Comparison of ENCODE assay signal across 1 fruit fly cellular context in genomic region chr2L:2759654-2760053, dm6.
TF ChIP-seq lines count a peak whose summit lies in the region.

TSS of gene HemK2 (minus strand) at chr2L:2759677.
TSS of gene Snapin (minus strand) at chr2L:2759677.
TSS of gene Tnpo-SR (plus strand) at chr2L:2759924.

TF ChIP-seq in whole organism, embryonic, 481 proteins besides CTCF, POLR2A, EP300 and RAD21 (continued from another document and continues in another):
- TF ChIP-seq NK7.1 (GFP tag; optimal IDR thresholded peaks at IDR 0.05; lab: Kevin White, UChicago): peak; percentile 57
- peak; percentile 80 for TF ChIP-seq tup (GFP tag; optimal IDR thresholded peaks at IDR 0.05; lab: Kevin White, UChicago)
- TF ChIP-seq Usf (GFP tag; optimal IDR thresholded peaks at IDR 0.05; lab: Kevin White, UChicago): peak; percentile 82
- peak; percentile 79 for TF ChIP-seq CG5953 (GFP tag; IDR thresholded peaks at IDR 0.05; lab: Robert Waterston, UW)
- peak; percentile 82 for TF ChIP-seq CG13123 (GFP tag; optimal IDR thresholded peaks at IDR 0.05; lab: Kevin White, UChicago)
- TF ChIP-seq Atf-2 (GFP tag; optimal IDR thresholded peaks at IDR 0.05; lab: Kevin White, UChicago): peak; percentile 67
- peak; percentile 60; the same call in 1 of the 2 replicates for TF ChIP-seq Lim3 (GFP tag; IDR thresholded peaks at IDR 0.05; lab: Robert Waterston, UW)
- no peak for TF ChIP-seq jing (GFP tag; optimal IDR thresholded peaks at IDR 0.05; lab: Kevin White, UChicago)
- peak; percentile 67 for TF ChIP-seq psq (GFP tag; optimal IDR thresholded peaks at IDR 0.05; lab: Kevin White, UChicago)
- TF ChIP-seq Atf6 (GFP tag; IDR thresholded peaks at IDR 0.05; lab: Robert Waterston, UW): peak; percentile 88
- TF ChIP-seq CG9817 (tag; optimal IDR thresholded peaks at IDR 0.05; lab: Kevin White, UChicago): peak; percentile 94
- peak; percentile 89 for TF ChIP-seq CG13296 (GFP tag; optimal IDR thresholded peaks at IDR 0.05; lab: Kevin White, UChicago)
- TF ChIP-seq CG9609 (GFP tag; optimal IDR thresholded peaks at IDR 0.05; lab: Kevin White, UChicago): peak; percentile 72
- TF ChIP-seq CG34224 (GFP tag; IDR thresholded peaks at IDR 0.05; lab: Robert Waterston, UW; ENCODE audit: partially characterized antibody): peak; percentile 97
- peak; percentile 89 for TF ChIP-seq CG14050 (GFP tag; IDR thresholded peaks at IDR 0.05; lab: Robert Waterston, UW)
- peak; percentile 84 for TF ChIP-seq CG33557 (GFP tag; optimal IDR thresholded peaks at IDR 0.05; lab: Kevin White, UChicago)
- peak; percentile 88 for TF ChIP-seq esg (GFP tag; conservative IDR thresholded peaks at IDR 0.05; lab: Robert Waterston, UW)
- TF ChIP-seq CG1647 (GFP tag; optimal IDR thresholded peaks at IDR 0.05; lab: Kevin White, UChicago): peak; percentile 90
- TF ChIP-seq CG9932 (GFP tag; IDR thresholded peaks at IDR 0.05; lab: Robert Waterston, UW): peak; percentile 97
- peak; percentile 96 for TF ChIP-seq CG2120 (GFP tag; optimal IDR thresholded peaks at IDR 0.05; lab: Kevin White, UChicago)
- peak; percentile 86 for TF ChIP-seq CG8290 (GFP tag; optimal IDR thresholded peaks at IDR 0.05; lab: Kevin White, UChicago)
- TF ChIP-seq CG8290 (tag; optimal IDR thresholded peaks at IDR 0.05; lab: Kevin White, UChicago): peak; percentile 83 to 92
- TF ChIP-seq CG12391 (tag; optimal IDR thresholded peaks at IDR 0.05; lab: Kevin White, UChicago): peak; percentile 96
- no peak for TF ChIP-seq Jarid2 (GFP tag; optimal IDR thresholded peaks at IDR 0.05; lab: Kevin White, UChicago)
- TF ChIP-seq CG16815 (GFP tag; optimal IDR thresholded peaks at IDR 0.05; lab: Kevin White, UChicago): peak; percentile 85
- peak; percentile 97 for TF ChIP-seq hbn (GFP tag; IDR thresholded peaks at IDR 0.05; lab: Robert Waterston, UW; ENCODE audit: partially characterized antibody)
- peak; percentile 94 for TF ChIP-seq Xbp1 (GFP tag; optimal IDR thresholded peaks at IDR 0.05; lab: Kevin White, UChicago)
- TF ChIP-seq CG1602 (GFP tag; optimal IDR thresholded peaks at IDR 0.05; lab: Kevin White, UChicago): peak; percentile 92
- peak; percentile 89 for TF ChIP-seq tin (GFP tag; optimal IDR thresholded peaks at IDR 0.05; lab: Kevin White, UChicago)
- TF ChIP-seq hb (GFP tag; IDR thresholded peaks at IDR 0.05; lab: Robert Waterston, UW; ENCODE audit: partially characterized antibody): peak; percentile 93
- peak in 1 of 3 experiments; percentile 88 for TF ChIP-seq lola (GFP tag; optimal IDR thresholded peaks at IDR 0.05; lab: Kevin White, UChicago)
- peak; percentile 79 for TF ChIP-seq Sox100B (GFP tag; optimal IDR thresholded peaks at IDR 0.05; lab: Kevin White, UChicago)
- TF ChIP-seq Dref (GFP tag; IDR thresholded peaks at IDR 0.05; lab: Robert Waterston, UW): peak; percentile 80
- TF ChIP-seq unpg (GFP tag; optimal IDR thresholded peaks at IDR 0.05; lab: Kevin White, UChicago): peak; percentile 91
- peak; percentile 87 for TF ChIP-seq gsb-n (tag; optimal IDR thresholded peaks at IDR 0.05; lab: Kevin White, UChicago)
- TF ChIP-seq CG17361 (GFP tag; IDR thresholded peaks at IDR 0.05; lab: Robert Waterston, UW): peak; percentile 94
- TF ChIP-seq ERR (GFP tag; optimal IDR thresholded peaks at IDR 0.05; lab: Kevin White, UChicago): peak; percentile 81
- peak; percentile 72 for TF ChIP-seq E2f2 (GFP tag; IDR thresholded peaks at IDR 0.05; lab: Robert Waterston, UW)
- TF ChIP-seq CG1603 (tag; optimal IDR thresholded peaks at IDR 0.05; lab: Kevin White, UChicago): peak; percentile 81
- TF ChIP-seq CG6765 (GFP tag; optimal IDR thresholded peaks at IDR 0.05; lab: Kevin White, UChicago): peak; percentile 82
- peak; percentile 80 for TF ChIP-seq D19A (tag; optimal IDR thresholded peaks at IDR 0.05; lab: Kevin White, UChicago)
- peak; percentile 85 for TF ChIP-seq Rx (GFP tag; IDR thresholded peaks at IDR 0.05; lab: Robert Waterston, UW)
- peak; percentile 87 for TF ChIP-seq CG12942 (GFP tag; optimal IDR thresholded peaks at IDR 0.05; lab: Kevin White, UChicago)
- peak; percentile 96 for TF ChIP-seq slbo (GFP tag; IDR thresholded peaks at IDR 0.05; lab: Robert Waterston, UW)
- peak; percentile 90 for TF ChIP-seq Taf1 (GFP tag; IDR thresholded peaks at IDR 0.05; lab: Robert Waterston, UW)
- TF ChIP-seq D19B (GFP tag; optimal IDR thresholded peaks at IDR 0.05; lab: Kevin White, UChicago): peak; percentile 73
- peak; percentile 63 for TF ChIP-seq ab (GFP tag; optimal IDR thresholded peaks at IDR 0.05; lab: Kevin White, UChicago)
- TF ChIP-seq Neu2 (GFP tag; optimal IDR thresholded peaks at IDR 0.05; lab: Kevin White, UChicago; ENCODE audit: borderline replicate concordance): peak; percentile 43
- peak; percentile 47; the same call in 1 of the 2 replicates for TF ChIP-seq CG10321 (GFP tag; IDR thresholded peaks at IDR 0.05; lab: Robert Waterston, UW)
- TF ChIP-seq da (GFP tag; optimal IDR thresholded peaks at IDR 0.05; lab: Kevin White, UChicago): peak; percentile 55
- TF ChIP-seq ash1 (GFP tag; optimal IDR thresholded peaks at IDR 0.05; lab: Kevin White, UChicago): peak; percentile 26
- TF ChIP-seq CG3995 (GFP tag; optimal IDR thresholded peaks at IDR 0.05; lab: Kevin White, UChicago): peak; percentile 68
- no peak for TF ChIP-seq HmgD (GFP tag; optimal IDR thresholded peaks at IDR 0.05; lab: Kevin White, UChicago)
- peak; percentile 81 for TF ChIP-seq tna (GFP tag; IDR thresholded peaks at IDR 0.05; lab: Robert Waterston, UW; ENCODE audit: partially characterized antibody)
- peak; percentile 87 for TF ChIP-seq CG11085 (GFP tag; IDR thresholded peaks at IDR 0.05; lab: Robert Waterston, UW)
- peak; percentile 98 for TF ChIP-seq Scr (GFP tag; IDR thresholded peaks at IDR 0.05; lab: Robert Waterston, UW; ENCODE audit: partially characterized antibody)
- TF ChIP-seq CG7963 (GFP tag; IDR thresholded peaks at IDR 0.05; lab: Robert Waterston, UW; ENCODE audit: partially characterized antibody): peak; percentile 72
- TF ChIP-seq CG3847 (GFP tag; IDR thresholded peaks at IDR 0.05; lab: Robert Waterston, UW): peak; percentile 96
- TF ChIP-seq stwl (tag; optimal IDR thresholded peaks at IDR 0.05; lab: Kevin White, UChicago): peak; percentile 77
- peak; percentile 75 for TF ChIP-seq slp2 (GFP tag; optimal IDR thresholded peaks at IDR 0.05; lab: Kevin White, UChicago)
- TF ChIP-seq peb (GFP tag; IDR thresholded peaks at IDR 0.05; lab: Robert Waterston, UW): peak; percentile 91
- peak; percentile 92 for TF ChIP-seq CG6689 (GFP tag; IDR thresholded peaks at IDR 0.05; lab: Robert Waterston, UW)
- TF ChIP-seq bab2 (GFP tag; optimal IDR thresholded peaks at IDR 0.05; lab: Kevin White, UChicago): peak; percentile 90
- TF ChIP-seq sna (GFP tag; IDR thresholded peaks at IDR 0.05; lab: Robert Waterston, UW; ENCODE audit: partially characterized antibody): peak; percentile 98
- TF ChIP-seq CG11695 (GFP tag; IDR thresholded peaks at IDR 0.05; lab: Robert Waterston, UW): peak; percentile 91
- TF ChIP-seq ato (GFP tag; IDR thresholded peaks at IDR 0.05; lab: Robert Waterston, UW; ENCODE audit: partially characterized antibody): peak; percentile 76
- peak; percentile 92 for TF ChIP-seq CG8924 (tag; optimal IDR thresholded peaks at IDR 0.05; lab: Kevin White, UChicago)
- TF ChIP-seq pros (GFP tag; optimal IDR thresholded peaks at IDR 0.05; lab: Kevin White, UChicago): peak; percentile 20
- TF ChIP-seq Stat92E (GFP tag; optimal IDR thresholded peaks at IDR 0.05; lab: Kevin White, UChicago): peak in 1 of 3 experiments; percentile 81
- TF ChIP-seq CG15011 (GFP tag; optimal IDR thresholded peaks at IDR 0.05; lab: Kevin White, UChicago): peak; percentile 69
- peak; percentile 96 for TF ChIP-seq sob (GFP tag; IDR thresholded peaks at IDR 0.05; lab: Robert Waterston, UW)
- TF ChIP-seq CG12155 (GFP tag; optimal IDR thresholded peaks at IDR 0.05; lab: Kevin White, UChicago): peak; percentile 91
- TF ChIP-seq aop (GFP tag; IDR thresholded peaks at IDR 0.05; lab: Robert Waterston, UW): peak; percentile 83
- peak; percentile 62 for TF ChIP-seq CG9797 (GFP tag; optimal IDR thresholded peaks at IDR 0.05; lab: Kevin White, UChicago)
- peak; percentile 94 for TF ChIP-seq CG31441 (GFP tag; IDR thresholded peaks at IDR 0.05; lab: Robert Waterston, UW)
- peak; percentile 55 for TF ChIP-seq org-1 (GFP tag; optimal IDR thresholded peaks at IDR 0.05; lab: Kevin White, UChicago)
- TF ChIP-seq CG6272 (GFP tag; IDR thresholded peaks at IDR 0.05; lab: Robert Waterston, UW): peak; percentile 94
- peak; percentile 85 for TF ChIP-seq nerfin-1 (tag; optimal IDR thresholded peaks at IDR 0.05; lab: Kevin White, UChicago)
- TF ChIP-seq sima (GFP tag; optimal IDR thresholded peaks at IDR 0.05; lab: Kevin White, UChicago): no peak
- no peak for TF ChIP-seq eve (GFP tag; optimal IDR thresholded peaks at IDR 0.05; lab: Kevin White, UChicago)
- TF ChIP-seq Pdp1 (GFP tag; optimal IDR thresholded peaks at IDR 0.05; lab: Kevin White, UChicago): peak; percentile 86 to 88
- TF ChIP-seq sisA (GFP tag; IDR thresholded peaks at IDR 0.05; lab: Robert Waterston, UW): peak; percentile 91
- TF ChIP-seq CG34376 (GFP tag; optimal IDR thresholded peaks at IDR 0.05; lab: Kevin White, UChicago): peak; percentile 92
- peak; percentile 85; the same call in 2 of the 3 replicates for TF ChIP-seq zen2 (GFP tag; IDR thresholded peaks at IDR 0.05; lab: Robert Waterston, UW; ENCODE audit: partially characterized antibody)
- TF ChIP-seq CG13894 (tag; optimal IDR thresholded peaks at IDR 0.05; lab: Kevin White, UChicago): peak; percentile 96
- peak; percentile 79 for TF ChIP-seq CG11723 (GFP tag; optimal IDR thresholded peaks at IDR 0.05; lab: Kevin White, UChicago)
- TF ChIP-seq sug (tag; optimal IDR thresholded peaks at IDR 0.05; lab: Kevin White, UChicago): peak; percentile 93
- TF ChIP-seq nom (GFP tag; optimal IDR thresholded peaks at IDR 0.05; lab: Kevin White, UChicago): peak; percentile 77
- no peak for TF ChIP-seq hkb (optimal IDR thresholded peaks at IDR 0.05; lab: Kevin White, UChicago)
- TF ChIP-seq hkb (GFP tag; IDR thresholded peaks at IDR 0.05; lab: Robert Waterston, UW): peak; percentile 93
- TF ChIP-seq CG4707 (GFP tag; optimal IDR thresholded peaks at IDR 0.05; lab: Kevin White, UChicago): peak; percentile 23
- TF ChIP-seq Hey (tag; optimal IDR thresholded peaks at IDR 0.05; lab: Kevin White, UChicago): peak; percentile 53
- no peak for TF ChIP-seq bigmax (GFP tag; optimal IDR thresholded peaks at IDR 0.05; lab: Kevin White, UChicago)
- peak; percentile 95 for TF ChIP-seq tgo (GFP tag; IDR thresholded peaks at IDR 0.05; lab: Robert Waterston, UW)
- peak; percentile 86 for TF ChIP-seq wor (GFP tag; IDR thresholded peaks at IDR 0.05; lab: Robert Waterston, UW)
- TF ChIP-seq zf30C (GFP tag; optimal IDR thresholded peaks at IDR 0.05; lab: Kevin White, UChicago): peak; percentile 11
- TF ChIP-seq gfzf (GFP tag; optimal IDR thresholded peaks at IDR 0.05; lab: Kevin White, UChicago): no peak
- TF ChIP-seq Nf-YC (tag; optimal IDR thresholded peaks at IDR 0.05; lab: Kevin White, UChicago): peak; percentile 86
- peak; percentile 91 for TF ChIP-seq CG15269 (tag; optimal IDR thresholded peaks at IDR 0.05; lab: Kevin White, UChicago)
- TF ChIP-seq CG18262 (tag; optimal IDR thresholded peaks at IDR 0.05; lab: Kevin White, UChicago): peak; percentile 89
- peak; percentile 94 for TF ChIP-seq CG7372 (GFP tag; IDR thresholded peaks at IDR 0.05; lab: Robert Waterston, UW)
- peak; percentile 83 for TF ChIP-seq Bteb2 (GFP tag; optimal IDR thresholded peaks at IDR 0.05; lab: Kevin White, UChicago)
- TF ChIP-seq Drgx (GFP tag; IDR thresholded peaks at IDR 0.05; lab: Robert Waterston, UW): peak; percentile 87
- TF ChIP-seq sqz (GFP tag; optimal IDR thresholded peaks at IDR 0.05; lab: Kevin White, UChicago): peak; percentile 59
- TF ChIP-seq Hr51 (GFP tag; optimal IDR thresholded peaks at IDR 0.05; lab: Kevin White, UChicago): peak; percentile 85
- TF ChIP-seq CG32532 (GFP tag; IDR thresholded peaks at IDR 0.05; lab: Robert Waterston, UW): peak; percentile 93
- peak; percentile 63 for TF ChIP-seq her (GFP tag; optimal IDR thresholded peaks at IDR 0.05; lab: Kevin White, UChicago)
- peak; percentile 70 for TF ChIP-seq Deaf1 (tag; optimal IDR thresholded peaks at IDR 0.05; lab: Kevin White, UChicago)
- peak; percentile 56 for TF ChIP-seq Myb (GFP tag; optimal IDR thresholded peaks at IDR 0.05; lab: Kevin White, UChicago)
- TF ChIP-seq CG5245 (GFP tag; optimal IDR thresholded peaks at IDR 0.05; lab: Kevin White, UChicago): peak; percentile 83
- peak; percentile 91 for TF ChIP-seq CG11504 (tag; optimal IDR thresholded peaks at IDR 0.05; lab: Kevin White, UChicago)
- peak; percentile 68 for TF ChIP-seq CG1792 (GFP tag; optimal IDR thresholded peaks at IDR 0.05; lab: Kevin White, UChicago)
- TF ChIP-seq Aef1 (GFP tag; IDR thresholded peaks at IDR 0.05; lab: Robert Waterston, UW): peak; percentile 95
- peak; percentile 88 for TF ChIP-seq chn (GFP tag; optimal IDR thresholded peaks at IDR 0.05; lab: Kevin White, UChicago)
- TF ChIP-seq H2.0 (GFP tag; IDR thresholded peaks at IDR 0.05; lab: Robert Waterston, UW): peak; percentile 93
- TF ChIP-seq repo (GFP tag; optimal IDR thresholded peaks at IDR 0.05; lab: Kevin White, UChicago): peak; percentile 41
- TF ChIP-seq Hr39 (optimal IDR thresholded peaks at IDR 0.05; lab: Kevin White, UChicago): no peak
- TF ChIP-seq knrl (GFP tag; IDR thresholded peaks at IDR 0.05; lab: Robert Waterston, UW; ENCODE audit: partially characterized antibody): peak; percentile 97
- peak; percentile 82 for TF ChIP-seq CG4328 (GFP tag; optimal IDR thresholded peaks at IDR 0.05; lab: Kevin White, UChicago)
- peak; percentile 92 for TF ChIP-seq Sox102F (GFP tag; optimal IDR thresholded peaks at IDR 0.05; lab: Kevin White, UChicago)
- TF ChIP-seq B-H1 (GFP tag; IDR thresholded peaks at IDR 0.05; lab: Robert Waterston, UW): peak; percentile 90
- TF ChIP-seq CG6254 (GFP tag; optimal IDR thresholded peaks at IDR 0.05; lab: Kevin White, UChicago): peak; percentile 73
- peak; percentile 89 for TF ChIP-seq CG4854 (GFP tag; optimal IDR thresholded peaks at IDR 0.05; lab: Kevin White, UChicago)
- peak; percentile 94 for TF ChIP-seq dysf (GFP tag; IDR thresholded peaks at IDR 0.05; lab: Robert Waterston, UW)
- peak; percentile 95 for TF ChIP-seq lilli (GFP tag; optimal IDR thresholded peaks at IDR 0.05; lab: Kevin White, UChicago)
- peak; percentile 28 for TF ChIP-seq pfk (GFP tag; optimal IDR thresholded peaks at IDR 0.05; lab: Kevin White, UChicago)
- TF ChIP-seq Hmr (GFP tag; optimal IDR thresholded peaks at IDR 0.05; lab: Kevin White, UChicago): peak; percentile 93
- peak; percentile 85 for TF ChIP-seq BtbVII (GFP tag; optimal IDR thresholded peaks at IDR 0.05; lab: Kevin White, UChicago)
- no peak for TF ChIP-seq Hr78 (GFP tag; optimal IDR thresholded peaks at IDR 0.05; lab: Kevin White, UChicago)
